Worm (Caenorhabditis elegans) whole organism, L4 larva: ENCODE results near the gene ogdh-2.

ENCODE experiments used
- F26F4.8 ChIP-seq: fragments of 200-800 bp; sonication (Bioruptor generic); conservative IDR thresholded peaks from 2 replicates; pipeline ENCODE4 v1.3.6; 2022; ENCODE audit warnings: missing genetic modification characterization, missing compliant biosample characterization
- F37D6.2 ChIP-seq: sonication (generic microtip); optimal IDR thresholded peaks from 2 replicates; lab custom pipeline; 2016; ENCODE audit warnings: mild to moderate bottlenecking, missing genetic modification characterization, missing compliant biosample characterization
- F44E2.7 ChIP-seq: fragments of 200-800 bp; sonication (Bioruptor generic); IDR thresholded peaks from 2 replicates; pipeline ENCODE4 v2.1.2; 2022; ENCODE audit warnings: missing genetic modification characterization, missing compliant biosample characterization
- F49E8.2 ChIP-seq: sonication (generic microtip); optimal IDR thresholded peaks from 2 replicates; lab custom pipeline; 2016; ENCODE audit warnings: missing compliant biosample characterization, mild to moderate bottlenecking, missing genetic modification characterization, borderline replicate concordance
- Y105C5A.15 ChIP-seq: fragments of 200-800 bp; sonication (Bioruptor generic); IDR thresholded peaks from 2 replicates; pipeline ENCODE4 v1.3.6; 2022; ENCODE audit warnings: missing genetic modification characterization, missing compliant biosample characterization
- Y5F2A.4 ChIP-seq: fragments of 200-800 bp; sonication (Bioruptor generic); optimal IDR thresholded peaks from 2 replicates; lab custom pipeline; 2018; ENCODE audit warnings: mild to moderate bottlenecking, missing genetic modification characterization, missing compliant biosample characterization
- arid-1 ChIP-seq: fragments of 200-800 bp; sonication (Bioruptor generic); conservative IDR thresholded peaks from 2 replicates; pipeline ENCODE4 v1.3.6; 2022; ENCODE audit warnings: missing genetic modification reagents, missing genetic modification characterization, missing compliant biosample characterization
- attf-4 ChIP-seq: sonication (generic microtip); optimal IDR thresholded peaks from 3 replicates; lab custom pipeline; 2017; ENCODE audit warnings: missing biosample characterization, missing genetic modification characterization
- ceh-20 ChIP-seq: fragments of 200-800 bp; sonication (Bioruptor generic); IDR thresholded peaks from 2 replicates; pipeline ENCODE4 v1.3.6; 2022; ENCODE audit warnings: missing genetic modification reagents, missing genetic modification characterization, missing compliant biosample characterization
- ceh-32 ChIP-seq: sonication (generic microtip); optimal IDR thresholded peaks from 2 replicates; lab custom pipeline; 2016; ENCODE audit warnings: mild to moderate bottlenecking, missing genetic modification characterization, missing compliant biosample characterization; ENCODE audit not compliant: poor library complexity
- ceh-44 ChIP-seq: fragments of 200-800 bp; sonication (Bioruptor generic); IDR thresholded peaks from 2 replicates; pipeline ENCODE4 v1.3.6; 2022; ENCODE audit warnings: missing genetic modification reagents, missing genetic modification characterization, missing compliant biosample characterization
- ceh-62 ChIP-seq: sonication (generic microtip); optimal IDR thresholded peaks from 2 replicates; lab custom pipeline; 2017; ENCODE audit warnings: missing biosample characterization, missing genetic modification characterization
- ces-1 ChIP-seq: fragments of 150-350 bp; sonication (generic microtip); optimal IDR thresholded peaks from 4 replicates; lab custom pipeline; 2014; ENCODE audit warnings: missing biosample characterization, missing genetic modification reagents, missing genetic modification characterization
- ctbp-1 ChIP-seq: fragments of 200-800 bp; sonication (Bioruptor generic); IDR thresholded peaks from 2 replicates; pipeline ENCODE4 v1.3.6; 2022; ENCODE audit warnings: missing genetic modification reagents, missing genetic modification characterization, missing compliant biosample characterization
- daf-12 ChIP-seq: fragments of 150-350 bp; optimal IDR thresholded peaks from 2 replicates; lab custom pipeline; 2014; ENCODE audit warnings: missing biosample characterization, missing genetic modification reagents, missing genetic modification characterization
- dmd-6 ChIP-seq: fragments of 200-800 bp; sonication (Bioruptor generic); IDR thresholded peaks from 2 replicates; pipeline ENCODE4 v1.3.6; 2022; ENCODE audit warnings: missing genetic modification reagents, missing genetic modification characterization, missing compliant biosample characterization
- dmd-9 ChIP-seq: fragments of 200-800 bp; sonication (Bioruptor generic); IDR thresholded peaks from 2 replicates; pipeline ENCODE4 v1.3.6; 2022; ENCODE audit warnings: missing genetic modification reagents, missing genetic modification characterization, missing compliant biosample characterization
- dve-1 ChIP-seq: sonication (generic microtip); optimal IDR thresholded peaks from 2 replicates; lab custom pipeline; 2017; ENCODE audit warnings: antibody characterized with exemption, mild to moderate bottlenecking, missing genetic modification characterization, missing compliant biosample characterization; ENCODE audit not compliant: insufficient read depth
- egl-43 ChIP-seq: fragments of 200-800 bp; sonication (Bioruptor generic); IDR thresholded peaks from 2 replicates; pipeline ENCODE4 v1.3.6; 2022; ENCODE audit warnings: missing genetic modification reagents, missing genetic modification characterization, missing compliant biosample characterization
- hmg-1.1 ChIP-seq: fragments of 200-800 bp; sonication (Bioruptor generic); IDR thresholded peaks from 2 replicates; pipeline ENCODE4 v1.3.6; 2022; ENCODE audit warnings: missing genetic modification reagents, missing genetic modification characterization, missing compliant biosample characterization
- lim-7 ChIP-seq: fragments of 200-800 bp; sonication (Bioruptor generic); IDR thresholded peaks from 2 replicates; pipeline ENCODE4 v1.3.6; 2022; ENCODE audit warnings: missing genetic modification characterization, missing compliant biosample characterization
- lin-13 ChIP-seq: fragments of 150-350 bp; optimal IDR thresholded peaks from 2 replicates; lab custom pipeline; 2014; ENCODE audit warnings: missing biosample characterization, missing genetic modification reagents, missing genetic modification characterization
- lsy-2 ChIP-seq, 2 experiments: fragments of 150-350 bp in 1 of 2; sonication (generic microtip) in 1 of 2; optimal IDR thresholded peaks; 2 replicates each; lab custom pipeline; 2014 to 2017; ENCODE audit warnings: missing biosample characterization in 2 of 2, missing genetic modification characterization in 2 of 2
- madf-5 ChIP-seq, 2 experiments: fragments of 200-800 bp; sonication (Bioruptor generic); IDR thresholded peaks; 2 replicates each; pipeline ENCODE4 v1.3.6; 2022; ENCODE audit warnings: missing compliant biosample characterization in 2 of 2, missing genetic modification characterization in 2 of 2
- madf-9 ChIP-seq: fragments of 200-800 bp; sonication (Bioruptor generic); conservative IDR thresholded peaks from 2 replicates; pipeline ENCODE4 v1.3.6; 2022; ENCODE audit warnings: missing genetic modification reagents, missing genetic modification characterization, missing compliant biosample characterization
- mdl-1 ChIP-seq, 2 experiments: fragments of 150-350 bp in 1 of 2; sonication (generic microtip) in 1 of 2; optimal IDR thresholded peaks; 2 replicates each; lab custom pipeline; 2014 to 2017; ENCODE audit warnings: missing biosample characterization in 2 of 2, missing genetic modification characterization in 2 of 2
- mes-2 ChIP-seq: sonication (generic microtip); optimal IDR thresholded peaks from 2 replicates; lab custom pipeline; 2016; ENCODE audit warnings: missing genotype, mild to moderate bottlenecking, missing genetic modification characterization, missing compliant biosample characterization; ENCODE audit not compliant: poor library complexity, severe bottlenecking
- mxl-3 ChIP-seq: fragments of 200-800 bp; sonication (Bioruptor generic); optimal IDR thresholded peaks from 2 replicates; lab custom pipeline; 2018; ENCODE audit warnings: mild to moderate bottlenecking, missing genetic modification characterization, missing compliant biosample characterization
- nhr-11 ChIP-seq: fragments of 150-350 bp; optimal IDR thresholded peaks from 2 replicates; lab custom pipeline; 2014; ENCODE audit warnings: missing biosample characterization, missing genetic modification characterization
- nhr-237 ChIP-seq: sonication (generic microtip); optimal IDR thresholded peaks from 2 replicates; lab custom pipeline; 2017; ENCODE audit warnings: missing biosample characterization, missing genetic modification characterization
- nhr-48 ChIP-seq: sonication (generic microtip); optimal IDR thresholded peaks from 2 replicates; lab custom pipeline; 2016; ENCODE audit warnings: mild to moderate bottlenecking, missing genetic modification characterization, missing compliant biosample characterization
- nhr-6 ChIP-seq: fragments of 150-350 bp; optimal IDR thresholded peaks from 2 replicates; lab custom pipeline; 2014; ENCODE audit warnings: missing biosample characterization, missing genetic modification characterization
- php-3 ChIP-seq: fragments of 200-800 bp; sonication (Bioruptor generic); IDR thresholded peaks from 2 replicates; pipeline ENCODE4 v1.3.6; 2022; ENCODE audit warnings: missing genetic modification reagents, missing genetic modification characterization, missing compliant biosample characterization
- saeg-2 ChIP-seq: fragments of 200-800 bp; sonication (Bioruptor generic); IDR thresholded peaks from 2 replicates; pipeline ENCODE4 v1.3.6; 2022; ENCODE audit warnings: missing genetic modification reagents, missing genetic modification characterization, missing compliant biosample characterization
- sdz-12 ChIP-seq: fragments of 200-800 bp; sonication (Bioruptor generic); optimal IDR thresholded peaks from 2 replicates; lab custom pipeline; 2018; ENCODE audit warnings: mild to moderate bottlenecking, missing genetic modification characterization, missing compliant biosample characterization
- snpc-4 ChIP-seq: fragments of 150-350 bp; optimal IDR thresholded peaks from 2 replicates; lab custom pipeline; 2014; ENCODE audit warnings: missing biosample characterization, missing genetic modification characterization
- spr-1 ChIP-seq: sonication (generic microtip); optimal IDR thresholded peaks from 2 replicates; lab custom pipeline; 2016; ENCODE audit warnings: mild to moderate bottlenecking, missing genetic modification characterization, missing compliant biosample characterization
- spr-3 ChIP-seq: fragments of 200-800 bp; sonication (Bioruptor generic); optimal IDR thresholded peaks from 2 replicates; lab custom pipeline; 2018; ENCODE audit warnings: mild to moderate bottlenecking, missing genetic modification characterization, missing compliant biosample characterization
- unc-130 ChIP-seq: sonication (generic microtip); optimal IDR thresholded peaks from 2 replicates; lab custom pipeline; 2016; ENCODE audit warnings: missing genetic modification reagents, missing genetic modification characterization, missing compliant biosample characterization
- unc-62 ChIP-seq, 3 experiments: fragments of 150-350 bp in 1 of 3; sonication (generic microtip); optimal IDR thresholded peaks in 2 of 3; peaks in 1 of 3; 1 replicate in 1 of 3; 2 replicates in 2 of 3; lab custom pipeline; 2014 to 2017; ENCODE audit warnings: missing biosample characterization in 3 of 3, missing genetic modification characterization in 3 of 3, missing genetic modification reagents in 3 of 3, missing genotype in 1 of 3
- zfp-3 ChIP-seq: fragments of 200-800 bp; sonication (Bioruptor generic); conservative IDR thresholded peaks from 2 replicates; pipeline ENCODE4 v1.3.6; 2022; ENCODE audit warnings: missing genetic modification reagents, missing genetic modification characterization, missing compliant biosample characterization
- zip-11 ChIP-seq: fragments of 200-800 bp; sonication (Bioruptor generic); IDR thresholded peaks from 2 replicates; pipeline ENCODE4 v1.3.6; 2022; ENCODE audit warnings: missing genetic modification characterization, missing compliant biosample characterization
- zip-2 ChIP-seq: fragments of 150-350 bp; optimal IDR thresholded peaks from 2 replicates; lab custom pipeline; 2014; ENCODE audit warnings: missing biosample characterization, missing genetic modification characterization
- ztf-11 ChIP-seq: fragments of 150-350 bp; optimal IDR thresholded peaks from 2 replicates; lab custom pipeline; 2014; ENCODE audit warnings: missing biosample characterization, missing genetic modification characterization

ogdh-2 gene

DNA sequence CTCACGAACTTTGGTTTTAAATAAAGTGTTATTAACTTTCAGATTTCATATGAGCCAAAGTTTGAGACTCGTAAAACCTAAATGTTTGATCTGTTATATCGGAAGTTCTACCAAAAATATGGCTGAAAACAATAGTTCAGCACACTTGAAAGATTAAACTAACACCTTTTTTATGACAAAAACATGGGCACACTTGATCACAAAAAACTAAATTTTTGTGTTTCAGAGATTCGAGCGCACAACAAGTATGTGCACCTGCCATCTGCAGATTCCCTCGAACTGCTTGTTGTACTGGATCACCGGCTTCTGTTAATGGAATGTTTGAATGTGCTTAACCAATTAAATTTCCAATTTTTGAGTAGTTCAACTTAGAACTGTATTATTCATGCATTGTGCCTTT, 40.5 kb upstream of the ogdh-2 start:
- no peak for TF ChIP-seq zip-2
- TF ChIP-seq unc-62 (GFP tag; optimal IDR thresholded peaks at IDR 0.05 in 1 of 2; lab: Kevin White, UChicago): peak in 1 of 2 experiments; percentile 91
- TF ChIP-seq unc-62 (tag; optimal IDR thresholded peaks at IDR 0.05; lab: Kevin White, UChicago): no peak
- TF ChIP-seq Y105C5A.15 (GFP tag; lab: Robert Waterston, UW): no peak

DNA sequence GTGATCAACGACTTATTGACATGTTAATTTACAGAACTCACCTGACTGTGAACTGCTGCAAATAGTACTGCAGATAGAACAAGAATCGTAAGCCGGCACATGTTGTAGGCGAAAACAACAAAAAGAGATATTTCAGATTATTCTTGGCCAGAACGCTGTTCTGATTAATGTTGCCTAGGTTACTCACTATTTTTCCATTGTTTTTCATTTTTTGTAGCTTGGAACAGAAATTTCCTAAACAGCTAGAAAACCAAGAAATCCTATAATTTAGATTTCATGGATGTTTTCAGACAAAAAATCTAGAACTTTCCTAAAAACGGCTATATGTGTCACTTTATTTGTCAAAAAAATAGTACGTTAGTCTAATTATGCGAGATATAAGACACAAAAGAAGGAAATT, 39.8 kb upstream of the ogdh-2 start, which contains the start of gene C27A7.9:
TSS of gene C27A7.9 (minus strand) at position 101 of the 400 bp plus-strand sequence.
- TF ChIP-seq ceh-20 (no peak), dmd-9 (GFP tag; lab: Robert Waterston, UW) (no peak), spr-1 (no peak), nhr-48 (tag; lab: Kevin White, UChicago) (no peak), nhr-6 (tag; lab: Kevin White, UChicago) (no peak), ztf-11 (tag; lab: Kevin White, UChicago) (no peak), mdl-1 (tag; optimal IDR thresholded peaks at IDR 0.05; lab: Kevin White, UChicago) (no peak), unc-62 (GFP tag; optimal IDR thresholded peaks at IDR 0.05 in 1 of 2; lab: Kevin White, UChicago) (peak in 1 of 2 experiments; percentile 27), unc-62 (tag; optimal IDR thresholded peaks at IDR 0.05; lab: Kevin White, UChicago) (no peak)

DNA sequence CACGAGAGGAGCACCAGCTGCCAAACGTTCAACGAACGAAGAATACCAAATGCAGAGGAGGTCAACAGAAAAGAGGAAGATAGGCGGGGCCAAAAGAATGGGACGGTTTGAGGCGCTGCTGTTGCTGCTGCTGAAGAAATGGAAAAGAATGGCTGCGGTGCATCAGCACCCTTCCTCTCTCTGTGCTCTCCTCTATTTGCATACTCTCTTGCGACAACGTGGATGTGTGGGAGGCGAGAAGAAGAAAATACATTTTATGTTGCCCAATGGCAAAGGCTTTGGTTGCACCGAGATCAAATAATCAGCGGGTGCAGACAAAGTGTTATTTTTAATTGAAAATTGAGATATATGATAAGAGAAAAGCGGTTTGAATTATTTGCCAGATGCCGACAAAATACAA, 35.9 kb upstream of the ogdh-2 start:
- TF ChIP-seq mxl-3 (GFP tag; lab: Kevin White, UChicago) (peak; percentile 46), dve-1 (tag; lab: Kevin White, UChicago) (no peak), ceh-20 (peak; percentile 12; the same call in 1 of the 2 replicates), dmd-6 (GFP tag; lab: Robert Waterston, UW) (peak; percentile 28; the same call in 1 of the 2 replicates), lin-13 (no peak), ceh-62 (no peak), nhr-6 (tag; lab: Kevin White, UChicago) (peak; percentile 4), spr-1 (no peak), nhr-237 (tag; lab: Kevin White, UChicago) (no peak), Y5F2A.4 (GFP tag; lab: Kevin White, UChicago) (no peak), zfp-3 (GFP tag; lab: Robert Waterston, UW) (no peak), madf-9 (GFP tag; lab: Robert Waterston, UW) (no peak), F44E2.7 (GFP tag; lab: Robert Waterston, UW) (no peak), zip-11 (GFP tag; lab: Robert Waterston, UW) (no peak), nhr-48 (tag; lab: Kevin White, UChicago) (peak; percentile 75)

DNA sequence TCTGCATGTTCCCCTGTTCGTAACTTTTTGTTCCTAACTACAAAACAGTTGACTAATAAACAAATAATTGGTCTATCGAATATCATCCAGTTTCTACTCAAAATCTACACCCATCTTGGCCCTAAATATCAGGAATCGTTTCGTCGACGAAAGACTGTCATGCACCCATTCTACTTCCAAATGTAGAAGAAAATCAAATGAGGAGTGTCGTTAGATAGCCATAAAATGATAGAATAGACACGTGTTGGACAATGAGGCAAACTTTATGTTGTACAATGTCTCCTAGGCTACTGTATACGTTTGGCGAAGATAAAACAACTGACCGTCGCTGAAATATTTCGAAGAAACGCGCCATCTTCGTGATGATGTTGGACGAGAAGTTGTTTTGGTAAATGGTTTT, 34.3 kb upstream of the ogdh-2 start:
- TF ChIP-seq egl-43 (no peak), ceh-32 (tag; lab: Kevin White, UChicago) (no peak), lim-7 (no peak), ceh-44 (GFP tag; lab: Robert Waterston, UW) (no peak), ztf-11 (tag; lab: Kevin White, UChicago) (no peak), F37D6.2 (tag; lab: Kevin White, UChicago) (no peak), snpc-4 (no peak), sdz-12 (GFP tag; lab: Kevin White, UChicago) (no peak), unc-130 (no peak)

DNA sequence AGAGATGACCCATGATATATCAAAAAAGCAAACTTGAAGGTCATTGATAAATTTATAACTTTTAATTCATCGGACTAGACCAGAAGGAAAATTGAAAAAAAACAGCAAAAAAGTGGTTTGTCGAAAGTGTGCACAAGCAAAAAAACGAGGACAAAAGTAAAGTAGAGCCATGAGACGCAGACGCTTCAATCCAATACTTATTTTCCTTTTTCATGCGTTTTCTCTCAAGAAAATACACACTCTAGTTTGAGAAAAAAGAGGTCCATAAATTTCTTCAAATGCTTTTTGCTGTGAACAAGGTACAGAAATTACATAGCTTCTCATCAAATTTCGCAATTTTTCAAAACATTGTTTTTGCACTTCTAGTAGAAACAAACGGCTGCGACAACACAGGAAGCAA, 33.1 kb upstream of the ogdh-2 start:
- no peak for TF ChIP-seq zip-11 (GFP tag; lab: Robert Waterston, UW)
- no peak for TF ChIP-seq saeg-2 (GFP tag; lab: Robert Waterston, UW)
- no peak for TF ChIP-seq F26F4.8 (GFP tag; lab: Robert Waterston, UW)
- TF ChIP-seq ctbp-1 (GFP tag; lab: Robert Waterston, UW): no peak
- no peak for TF ChIP-seq ces-1 (GFP tag; lab: Kevin White, UChicago)
- TF ChIP-seq lsy-2 (tag; optimal IDR thresholded peaks at IDR 0.05; lab: Kevin White, UChicago): no peak
- TF ChIP-seq mes-2 (tag; lab: Kevin White, UChicago): no peak
- TF ChIP-seq arid-1 (GFP tag; lab: Robert Waterston, UW): no peak
- TF ChIP-seq daf-12 (tag; lab: Kevin White, UChicago): no peak
- TF ChIP-seq hmg-1.1 (GFP tag; lab: Robert Waterston, UW): no peak
- TF ChIP-seq nhr-48 (tag; lab: Kevin White, UChicago): no peak
- no peak for TF ChIP-seq nhr-11 (tag; lab: Kevin White, UChicago)
- TF ChIP-seq madf-5 (GFP tag; IDR thresholded peaks at IDR 0.05; lab: Robert Waterston, UW): no peak
- no peak for TF ChIP-seq F49E8.2 (tag; lab: Kevin White, UChicago)
- no peak for TF ChIP-seq php-3 (GFP tag; lab: Robert Waterston, UW)
- no peak for TF ChIP-seq spr-1
- no peak for TF ChIP-seq attf-4 (tag; lab: Kevin White, UChicago)
- TF ChIP-seq spr-3 (GFP tag; lab: Kevin White, UChicago): no peak
- TF ChIP-seq nhr-237 (tag; lab: Kevin White, UChicago): no peak
